Worm (Caenorhabditis elegans) whole organism, mixed stage, embryonic: Measurements from ENCODE around the gene dpy-6.

Experiments
- blmp-1 ChIP-seq: fragments of 150-350 bp; optimal IDR thresholded peaks from 2 replicates; lab custom pipeline; 2014; ENCODE audit warnings: missing biosample characterization, missing genetic modification characterization
- ceh-43 ChIP-seq: fragments of 200-800 bp; sonication (Bioruptor generic); optimal IDR thresholded peaks from 2 replicates; lab custom pipeline; 2018; ENCODE audit warnings: mild to moderate bottlenecking, missing genetic modification characterization, moderate library complexity, missing compliant biosample characterization
- elt-3 ChIP-seq: fragments of 150-350 bp; optimal IDR thresholded peaks from 2 replicates; lab custom pipeline; 2014; ENCODE audit warnings: missing biosample characterization, missing genetic modification characterization
- ham-2 ChIP-seq: fragments of 200-800 bp; sonication (Bioruptor generic); optimal IDR thresholded peaks from 2 replicates; lab custom pipeline; 2018; ENCODE audit warnings: mild to moderate bottlenecking, missing genetic modification characterization, missing compliant biosample characterization
- lsy-2 ChIP-seq: fragments of 150-350 bp; optimal IDR thresholded peaks from 2 replicates; lab custom pipeline; 2014; ENCODE audit warnings: missing biosample characterization, missing genetic modification characterization
- nhr-12 ChIP-seq: fragments of 150-350 bp; optimal IDR thresholded peaks from 2 replicates; lab custom pipeline; 2014; ENCODE audit warnings: missing biosample characterization, missing genetic modification characterization
- nhr-2 ChIP-seq: fragments of 150-350 bp; optimal IDR thresholded peaks from 2 replicates; lab custom pipeline; 2014; ENCODE audit warnings: missing biosample characterization, missing genetic modification characterization
- nhr-237 ChIP-seq: fragments of 150-350 bp; optimal IDR thresholded peaks from 2 replicates; lab custom pipeline; 2014; ENCODE audit warnings: missing biosample characterization, missing genetic modification characterization
- nhr-28 ChIP-seq: fragments of 150-350 bp; optimal IDR thresholded peaks from 2 replicates; lab custom pipeline; 2014; ENCODE audit warnings: missing biosample characterization, missing genetic modification characterization
- nhr-76 ChIP-seq: sonication (generic microtip); optimal IDR thresholded peaks from 2 replicates; lab custom pipeline; 2017; ENCODE audit warnings: missing biosample characterization, missing genetic modification characterization
- pha-4 ChIP-seq: fragments of 150-350 bp; optimal IDR thresholded peaks from 2 replicates; lab custom pipeline; 2018; ENCODE audit warnings: missing biosample characterization, missing genetic modification reagents, missing genetic modification characterization
- snpc-4 ChIP-seq: fragments of 150-350 bp; optimal IDR thresholded peaks from 2 replicates; lab custom pipeline; 2014; ENCODE audit warnings: missing biosample characterization, missing genetic modification characterization
- unc-62 ChIP-seq: fragments of 150-350 bp; optimal IDR thresholded peaks from 2 replicates; lab custom pipeline; 2014; ENCODE audit warnings: missing biosample characterization, missing genetic modification reagents, missing genetic modification characterization

ce11 chrX:8477048-8477806 lies 21.8 kb upstream of the dpy-6 start:
- TF ChIP-seq nhr-12 (tag; lab: Kevin White, UChicago), result no peak
- TF ChIP-seq nhr-76, result no peak
- TF ChIP-seq nhr-237 (tag; lab: Kevin White, UChicago), result peak; percentile 74
- TF ChIP-seq blmp-1 (tag; lab: Kevin White, UChicago), result peak; percentile 70
- TF ChIP-seq ham-2 (GFP tag; lab: Kevin White, UChicago), result peak; percentile 58
- no peak for TF ChIP-seq pha-4
- TF ChIP-seq unc-62 (GFP tag; lab: Kevin White, UChicago), result peak; percentile 16
- TF ChIP-seq nhr-28, result no peak
- peak; percentile 77 for TF ChIP-seq elt-3 (tag; lab: Kevin White, UChicago)
- no peak for TF ChIP-seq nhr-2 (tag; lab: Kevin White, UChicago)
- no peak for TF ChIP-seq snpc-4
- peak; percentile 22 for TF ChIP-seq lsy-2 (tag; lab: Kevin White, UChicago)
- no peak for TF ChIP-seq ceh-43 (GFP tag; lab: Kevin White, UChicago)
